Worm (Caenorhabditis elegans) whole organism, L4 larva: ENCODE results near the gene srh-74.

Experiments used
- F26F4.8 ChIP-seq: fragments of 200-800 bp; sonication (Bioruptor generic); conservative IDR thresholded peaks from 2 replicates; pipeline ENCODE4 v1.3.6; 2022; ENCODE audit warnings: missing genetic modification characterization, missing compliant biosample characterization
- F37D6.2 ChIP-seq: sonication (generic microtip); optimal IDR thresholded peaks from 2 replicates; lab custom pipeline; 2016; ENCODE audit warnings: mild to moderate bottlenecking, missing genetic modification characterization, missing compliant biosample characterization
- F49E8.2 ChIP-seq: sonication (generic microtip); optimal IDR thresholded peaks from 2 replicates; lab custom pipeline; 2016; ENCODE audit warnings: missing compliant biosample characterization, mild to moderate bottlenecking, missing genetic modification characterization, borderline replicate concordance
- Y5F2A.4 ChIP-seq: fragments of 200-800 bp; sonication (Bioruptor generic); optimal IDR thresholded peaks from 2 replicates; lab custom pipeline; 2018; ENCODE audit warnings: mild to moderate bottlenecking, missing genetic modification characterization, missing compliant biosample characterization
- Y75B8A.6 ChIP-seq: fragments of 200-800 bp; sonication (Bioruptor generic); IDR thresholded peaks from 2 replicates; pipeline ENCODE4 v1.3.6; 2022; ENCODE audit warnings: missing genetic modification reagents, missing genetic modification characterization, missing compliant biosample characterization
- ZK337.2 ChIP-seq: fragments of 200-800 bp; sonication (Bioruptor generic); IDR thresholded peaks from 2 replicates; pipeline ENCODE4 v1.3.6; 2022; ENCODE audit warnings: missing genetic modification reagents, missing genetic modification characterization, missing compliant biosample characterization
- aha-1 ChIP-seq: fragments of 150-350 bp; peaks from one replicate; lab custom pipeline; 2014; ENCODE audit warnings: missing biosample characterization, missing genetic modification characterization
- ama-1 ChIP-seq: fragments of 150-350 bp; optimal IDR thresholded peaks from 2 replicates; lab custom pipeline; 2014; ENCODE audit warnings: inconsistent platforms, mixed read lengths
- ceh-32 ChIP-seq: sonication (generic microtip); optimal IDR thresholded peaks from 2 replicates; lab custom pipeline; 2016; ENCODE audit warnings: mild to moderate bottlenecking, missing genetic modification characterization, missing compliant biosample characterization; ENCODE audit not compliant: poor library complexity
- ceh-82 ChIP-seq: sonication (generic microtip); optimal IDR thresholded peaks from 2 replicates; lab custom pipeline; 2017; ENCODE audit warnings: missing biosample characterization, missing genetic modification characterization
- cey-2 ChIP-seq: sonication (generic microtip); optimal IDR thresholded peaks from 3 replicates; lab custom pipeline; 2017; ENCODE audit warnings: missing genetic modification characterization, mild to moderate bottlenecking, missing compliant biosample characterization, antibody characterized with exemption, borderline replicate concordance; ENCODE audit not compliant: insufficient read depth
- ctbp-1 ChIP-seq: fragments of 200-800 bp; sonication (Bioruptor generic); IDR thresholded peaks from 2 replicates; pipeline ENCODE4 v1.3.6; 2022; ENCODE audit warnings: missing genetic modification reagents, missing genetic modification characterization, missing compliant biosample characterization
- daf-19 ChIP-seq: fragments of 200-800 bp; sonication (Bioruptor generic); conservative IDR thresholded peaks from 2 replicates; pipeline ENCODE4 v1.3.6; 2022; ENCODE audit warnings: missing genetic modification characterization, missing compliant biosample characterization
- dmd-6 ChIP-seq: fragments of 200-800 bp; sonication (Bioruptor generic); IDR thresholded peaks from 2 replicates; pipeline ENCODE4 v1.3.6; 2022; ENCODE audit warnings: missing genetic modification reagents, missing genetic modification characterization, missing compliant biosample characterization
- duxl-1 ChIP-seq: sonication (generic microtip); optimal IDR thresholded peaks from 2 replicates; lab custom pipeline; 2016; ENCODE audit warnings: mild to moderate bottlenecking, missing genetic modification characterization, moderate library complexity, missing compliant biosample characterization; ENCODE audit not compliant: poor library complexity
- dve-1 ChIP-seq: sonication (generic microtip); optimal IDR thresholded peaks from 2 replicates; lab custom pipeline; 2017; ENCODE audit warnings: antibody characterized with exemption, mild to moderate bottlenecking, missing genetic modification characterization, missing compliant biosample characterization; ENCODE audit not compliant: insufficient read depth
- egl-43 ChIP-seq: fragments of 200-800 bp; sonication (Bioruptor generic); IDR thresholded peaks from 2 replicates; pipeline ENCODE4 v1.3.6; 2022; ENCODE audit warnings: missing genetic modification reagents, missing genetic modification characterization, missing compliant biosample characterization
- fkh-10 ChIP-seq: fragments of 150-350 bp; optimal IDR thresholded peaks from 2 replicates; lab custom pipeline; 2014; ENCODE audit warnings: missing biosample characterization, missing genetic modification reagents, missing genetic modification characterization
- hlh-11 ChIP-seq: fragments of 200-800 bp; sonication (Bioruptor generic); optimal IDR thresholded peaks from 2 replicates; lab custom pipeline; 2018; ENCODE audit warnings: mild to moderate bottlenecking, missing genetic modification characterization, missing compliant biosample characterization
- hlh-30 ChIP-seq: sonication (generic microtip); optimal IDR thresholded peaks from 2 replicates; lab custom pipeline; 2017; ENCODE audit warnings: antibody characterized with exemption, mild to moderate bottlenecking, missing genetic modification characterization, missing compliant biosample characterization; ENCODE audit not compliant: insufficient read depth
- hmg-1.1 ChIP-seq: fragments of 200-800 bp; sonication (Bioruptor generic); IDR thresholded peaks from 2 replicates; pipeline ENCODE4 v1.3.6; 2022; ENCODE audit warnings: missing genetic modification reagents, missing genetic modification characterization, missing compliant biosample characterization
- lin-1 ChIP-seq: fragments of 200-800 bp; sonication (Bioruptor generic); IDR thresholded peaks from 2 replicates; pipeline ENCODE4 v1.3.6; 2022; ENCODE audit warnings: missing genetic modification reagents, missing genetic modification characterization, missing compliant biosample characterization
- lin-15B ChIP-seq: fragments of 150-350 bp; sonication (generic microtip); optimal IDR thresholded peaks from 3 replicates; lab custom pipeline; 2014; ENCODE audit warnings: missing biosample characterization, missing genetic modification characterization
- lin-39 ChIP-seq: fragments of 150-350 bp; optimal IDR thresholded peaks from 2 replicates; lab custom pipeline; 2014; ENCODE audit warnings: missing biosample characterization, missing genetic modification reagents, missing genetic modification characterization
- mdl-1 ChIP-seq, 2 experiments: fragments of 150-350 bp in 1 of 2; sonication (generic microtip) in 1 of 2; optimal IDR thresholded peaks; 2 replicates each; lab custom pipeline; 2014 to 2017; ENCODE audit warnings: missing biosample characterization in 2 of 2, missing genetic modification characterization in 2 of 2
- mdt-29 ChIP-seq: fragments of 200-800 bp; sonication (Bioruptor generic); IDR thresholded peaks from 2 replicates; pipeline ENCODE4 v1.3.6; 2022; ENCODE audit warnings: missing genetic modification reagents, missing genetic modification characterization, missing compliant biosample characterization
- mes-2 ChIP-seq: sonication (generic microtip); optimal IDR thresholded peaks from 2 replicates; lab custom pipeline; 2016; ENCODE audit warnings: missing genotype, mild to moderate bottlenecking, missing genetic modification characterization, missing compliant biosample characterization; ENCODE audit not compliant: poor library complexity, severe bottlenecking
- mxl-2 ChIP-seq: fragments of 200-800 bp; sonication (Bioruptor generic); conservative IDR thresholded peaks from 2 replicates; pipeline ENCODE4 v1.3.6; 2022; ENCODE audit warnings: missing genetic modification reagents, missing genetic modification characterization, missing compliant biosample characterization
- nhr-237 ChIP-seq: sonication (generic microtip); optimal IDR thresholded peaks from 2 replicates; lab custom pipeline; 2017; ENCODE audit warnings: missing biosample characterization, missing genetic modification characterization
- nhr-25 ChIP-seq: sonication (generic microtip); optimal IDR thresholded peaks from 2 replicates; lab custom pipeline; 2017; ENCODE audit warnings: missing genetic modification characterization, mild to moderate bottlenecking, missing compliant biosample characterization, antibody characterized with exemption, moderate library complexity, borderline replicate concordance; ENCODE audit not compliant: insufficient read depth
- nhr-28 ChIP-seq: fragments of 150-350 bp; optimal IDR thresholded peaks from 2 replicates; lab custom pipeline; 2014; ENCODE audit warnings: missing biosample characterization, missing genetic modification characterization
- nhr-41 ChIP-seq: fragments of 200-800 bp; sonication (Bioruptor generic); IDR thresholded peaks from 2 replicates; pipeline ENCODE4 v1.3.6; 2022; ENCODE audit warnings: missing genetic modification reagents, missing genetic modification characterization, missing compliant biosample characterization
- nhr-76 ChIP-seq: fragments of 150-350 bp; optimal IDR thresholded peaks from 2 replicates; lab custom pipeline; 2014; ENCODE audit warnings: missing biosample characterization, missing genetic modification characterization
- nhr-77 ChIP-seq: fragments of 150-350 bp; optimal IDR thresholded peaks from 2 replicates; lab custom pipeline; 2014; ENCODE audit warnings: missing biosample characterization, missing genetic modification characterization
- pqm-1 ChIP-seq: sonication (generic microtip); optimal IDR thresholded peaks from 2 replicates; lab custom pipeline; 2017; ENCODE audit warnings: missing biosample characterization, missing genetic modification characterization
- set-16 ChIP-seq: fragments of 200-800 bp; sonication (Bioruptor generic); IDR thresholded peaks from 2 replicates; pipeline ENCODE4 v1.3.6; 2022; ENCODE audit warnings: missing genetic modification reagents, missing genetic modification characterization, missing compliant biosample characterization
- spr-3 ChIP-seq: fragments of 200-800 bp; sonication (Bioruptor generic); optimal IDR thresholded peaks from 2 replicates; lab custom pipeline; 2018; ENCODE audit warnings: mild to moderate bottlenecking, missing genetic modification characterization, missing compliant biosample characterization
- tra-1 ChIP-seq: fragments of 200-800 bp; sonication (Bioruptor generic); IDR thresholded peaks from 2 replicates; pipeline ENCODE4 v1.3.6; 2022; ENCODE audit warnings: missing genetic modification reagents, missing genetic modification characterization, missing compliant biosample characterization
- unc-130 ChIP-seq: sonication (generic microtip); optimal IDR thresholded peaks from 2 replicates; lab custom pipeline; 2016; ENCODE audit warnings: missing genetic modification reagents, missing genetic modification characterization, missing compliant biosample characterization
- unc-39 ChIP-seq: sonication (generic microtip); optimal IDR thresholded peaks from 2 replicates; lab custom pipeline; 2017; ENCODE audit warnings: missing biosample characterization, missing genetic modification characterization
- zag-1 ChIP-seq: fragments of 150-350 bp; optimal IDR thresholded peaks from 2 replicates; lab custom pipeline; 2014; ENCODE audit warnings: missing biosample characterization, missing genetic modification characterization
- zfp-3 ChIP-seq: fragments of 200-800 bp; sonication (Bioruptor generic); conservative IDR thresholded peaks from 2 replicates; pipeline ENCODE4 v1.3.6; 2022; ENCODE audit warnings: missing genetic modification reagents, missing genetic modification characterization, missing compliant biosample characterization
- zip-11 ChIP-seq: fragments of 200-800 bp; sonication (Bioruptor generic); IDR thresholded peaks from 2 replicates; pipeline ENCODE4 v1.3.6; 2022; ENCODE audit warnings: missing genetic modification characterization, missing compliant biosample characterization
- zip-2 ChIP-seq: fragments of 150-350 bp; optimal IDR thresholded peaks from 2 replicates; lab custom pipeline; 2014; ENCODE audit warnings: missing biosample characterization, missing genetic modification characterization
- ztf-11 ChIP-seq: fragments of 150-350 bp; optimal IDR thresholded peaks from 2 replicates; lab custom pipeline; 2014; ENCODE audit warnings: missing biosample characterization, missing genetic modification characterization

srh-74 gene

DNA sequence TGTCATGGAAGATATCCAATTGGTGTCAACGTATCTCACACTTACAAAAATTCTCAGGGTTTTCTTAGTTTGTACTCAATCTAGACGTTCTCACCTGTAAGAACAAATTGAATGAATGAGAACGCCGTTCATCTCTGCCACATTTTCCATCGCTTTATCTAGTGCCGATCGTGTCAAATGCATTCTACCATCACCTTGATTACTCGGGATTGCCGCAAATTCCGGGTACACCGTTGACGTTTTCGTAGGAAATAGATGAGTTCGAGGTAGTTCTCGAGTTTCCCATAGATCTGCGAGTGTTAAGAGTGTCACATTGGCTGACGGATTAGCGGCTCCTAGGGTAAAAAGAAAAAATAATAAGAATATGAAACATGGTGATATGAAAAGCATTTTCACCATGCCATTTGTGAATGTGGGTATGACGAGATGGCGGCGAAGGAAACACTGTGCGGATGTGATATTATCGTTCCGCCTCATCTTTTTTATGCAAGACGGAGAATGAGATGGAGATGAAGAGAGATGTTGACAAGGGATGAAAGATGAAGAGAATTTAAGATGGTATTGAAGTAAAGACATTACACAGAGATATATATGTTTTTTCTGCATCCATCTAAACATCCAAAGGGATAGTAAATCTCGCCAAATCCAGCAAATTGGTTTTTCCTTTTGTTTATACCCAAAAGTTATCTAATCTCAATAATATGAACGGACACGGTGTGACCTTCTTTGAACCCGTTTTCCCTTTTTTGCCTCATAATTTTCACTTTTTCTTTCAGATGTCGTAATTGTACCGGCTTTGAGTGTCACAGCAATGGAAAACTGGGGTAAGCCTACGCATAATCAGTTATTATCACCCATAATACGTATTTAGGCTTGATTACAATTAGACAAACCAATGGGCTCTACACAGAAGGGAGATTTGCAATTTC, 44.8 kb upstream of the srh-74 start, which contains the start of gene lact-8:
Gene lact-8, minus strand, starts transcription at position 445 of the 929 bp plus-strand sequence.
- TF ChIP-seq nhr-77 (tag; lab: Kevin White, UChicago) (no peak), aha-1 (tag; lab: Kevin White, UChicago) (peak; percentile 71)

ce11 chrV:11087519-11087998, 39.0 kb upstream of the srh-74 start, which contains the start of gene Y42A5A.1:
Gene Y42A5A.1, plus strand, starts transcription at chrV:11087948.
- TF ChIP-seq mxl-2: no peak
- TF ChIP-seq ceh-32 (tag; lab: Kevin White, UChicago): no peak
- no peak for TF ChIP-seq ztf-11 (tag; lab: Kevin White, UChicago)
- no peak for TF ChIP-seq tra-1 (GFP tag; lab: Robert Waterston, UW)
- TF ChIP-seq F26F4.8 (GFP tag; lab: Robert Waterston, UW): no peak
- no peak for TF ChIP-seq hlh-11 (tag; lab: Kevin White, UChicago)
- no peak for TF ChIP-seq nhr-25
- TF ChIP-seq set-16 (GFP tag; lab: Robert Waterston, UW): no peak
- TF ChIP-seq mes-2 (tag; lab: Kevin White, UChicago): no peak
- TF ChIP-seq zip-2 (tag; lab: Kevin White, UChicago): no peak
- no peak for TF ChIP-seq Y75B8A.6 (GFP tag; lab: Robert Waterston, UW)
- no peak for TF ChIP-seq lin-15B (tag; lab: Kevin White, UChicago)
- no peak for TF ChIP-seq lin-39
- TF ChIP-seq egl-43 (GFP tag; lab: Robert Waterston, UW): no peak
- TF ChIP-seq ctbp-1 (GFP tag; lab: Robert Waterston, UW): no peak
- TF ChIP-seq ZK337.2 (GFP tag; lab: Robert Waterston, UW): no peak
- TF ChIP-seq ama-1 (lab: Kevin White, UChicago): no peak
- TF ChIP-seq duxl-1: no peak
- TF ChIP-seq Y5F2A.4 (GFP tag; lab: Kevin White, UChicago): no peak
- TF ChIP-seq, all 104 proteins: peak for 0

DNA sequence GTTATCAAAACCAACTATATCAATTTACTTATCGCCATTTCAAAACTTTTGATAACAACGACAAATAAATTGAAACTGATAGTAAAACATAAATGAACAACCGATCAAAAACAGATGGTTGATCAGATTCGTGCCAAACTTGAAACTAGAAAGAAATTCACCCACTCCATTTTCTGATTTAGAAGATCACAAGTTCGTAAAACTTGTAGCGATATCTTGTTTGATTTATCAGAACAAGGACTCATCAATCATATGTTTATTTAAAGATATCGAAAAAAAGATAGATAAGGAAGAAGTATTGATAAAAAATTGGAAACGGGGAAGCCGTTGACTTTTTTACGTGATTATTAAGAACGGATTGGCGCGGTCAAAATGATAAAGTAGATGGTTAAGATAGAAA, 38.5 kb upstream of the srh-74 start:
- TF ChIP-seq hlh-30: peak; percentile 4
- no peak for TF ChIP-seq daf-19 (GFP tag; lab: Robert Waterston, UW)
- no peak for TF ChIP-seq unc-39 (tag; lab: Kevin White, UChicago)
- TF ChIP-seq nhr-237 (tag; lab: Kevin White, UChicago): no peak
- TF ChIP-seq duxl-1: no peak
- TF ChIP-seq aha-1 (tag; lab: Kevin White, UChicago): peak; percentile 55
- TF ChIP-seq nhr-41: no peak
- peak in 1 of 2 experiments; percentile 15 for TF ChIP-seq mdl-1 (tag; optimal IDR thresholded peaks at IDR 0.05; lab: Kevin White, UChicago)
- peak; percentile 54 for TF ChIP-seq pqm-1 (tag; lab: Kevin White, UChicago)
- TF ChIP-seq spr-3: no peak
- no peak for TF ChIP-seq fkh-10 (GFP tag; lab: Kevin White, UChicago)
- no peak for TF ChIP-seq ceh-82 (tag; lab: Kevin White, UChicago)
- peak; percentile 73 for TF ChIP-seq cey-2 (tag; lab: Kevin White, UChicago)
- TF ChIP-seq zfp-3: no peak
- TF ChIP-seq zag-1 (tag; lab: Kevin White, UChicago): no peak
- no peak for TF ChIP-seq ZK337.2 (GFP tag; lab: Robert Waterston, UW)
- no peak for TF ChIP-seq lin-1
- TF ChIP-seq F49E8.2 (tag; lab: Kevin White, UChicago): no peak
- no peak for TF ChIP-seq hmg-1.1 (GFP tag; lab: Robert Waterston, UW)
- TF ChIP-seq zip-11 (GFP tag; lab: Robert Waterston, UW): no peak
- peak; percentile 58 for TF ChIP-seq dmd-6 (GFP tag; lab: Robert Waterston, UW)
- TF ChIP-seq set-16 (GFP tag; lab: Robert Waterston, UW): no peak
- TF ChIP-seq nhr-28: peak; percentile 61
- no peak for TF ChIP-seq dve-1
- TF ChIP-seq mdt-29 (GFP tag; lab: Robert Waterston, UW): no peak
- no peak for TF ChIP-seq nhr-76 (tag; lab: Kevin White, UChicago)
- TF ChIP-seq unc-130: no peak
- TF ChIP-seq F37D6.2 (tag; lab: Kevin White, UChicago): no peak
